Worm (Caenorhabditis elegans) whole organism, early embryonic: Measurements from ENCODE around the gene spop-1.

Source experiments
- B0310.2 ChIP-seq: sonication (generic microtip); optimal IDR thresholded peaks from 2 replicates; lab custom pipeline; 2016; ENCODE audit warnings: mild to moderate bottlenecking, missing genetic modification characterization, missing compliant biosample characterization
- F13C5.2 ChIP-seq: sonication (generic microtip); optimal IDR thresholded peaks from 2 replicates; lab custom pipeline; 2017; ENCODE audit warnings: mild to moderate bottlenecking, missing genetic modification characterization, inconsistent platforms, missing compliant biosample characterization
- ama-1 ChIP-seq: fragments of 150-350 bp; optimal IDR thresholded peaks from 2 replicates; lab custom pipeline; 2014
- ceh-13 ChIP-seq: fragments of 200-800 bp; sonication (Bioruptor generic); optimal IDR thresholded peaks from 2 replicates; lab custom pipeline; 2018; ENCODE audit warnings: mild to moderate bottlenecking, missing genetic modification characterization, missing compliant biosample characterization
- ets-7 ChIP-seq: sonication (generic microtip); optimal IDR thresholded peaks from 2 replicates; lab custom pipeline; 2016; ENCODE audit warnings: missing genotype, missing genetic modification characterization, missing compliant biosample characterization
- flt-1 ChIP-seq: fragments of 200-800 bp; sonication (Bioruptor generic); IDR thresholded peaks from 2 replicates; pipeline ENCODE4 v1.3.6; 2022; ENCODE audit warnings: missing genetic modification characterization, missing compliant biosample characterization
- hmbx-1 ChIP-seq: sonication (generic microtip); optimal IDR thresholded peaks from 2 replicates; lab custom pipeline; 2016; ENCODE audit warnings: mild to moderate bottlenecking, missing genetic modification characterization, missing compliant biosample characterization
- hmg-4 ChIP-seq: fragments of 200-800 bp; sonication (Bioruptor generic); optimal IDR thresholded peaks from 2 replicates; lab custom pipeline; 2018; ENCODE audit warnings: mild to moderate bottlenecking, missing genetic modification characterization, missing compliant biosample characterization
- hnd-1 ChIP-seq: sonication (generic microtip); optimal IDR thresholded peaks from 2 replicates; lab custom pipeline; 2016; ENCODE audit warnings: missing genetic modification characterization, missing compliant biosample characterization
- pes-1 ChIP-seq: fragments of 200-800 bp; sonication (Bioruptor generic); IDR thresholded peaks from 2 replicates; pipeline ENCODE4 v1.3.6; 2022; ENCODE audit warnings: missing genetic modification reagents, missing genetic modification characterization, missing compliant biosample characterization
- scrt-1 ChIP-seq: fragments of 200-800 bp; sonication (Bioruptor generic); IDR thresholded peaks from 2 replicates; pipeline ENCODE4 v1.3.6; 2022; ENCODE audit warnings: missing genetic modification characterization, missing compliant biosample characterization
- sea-1 ChIP-seq: fragments of 200-800 bp; sonication (Bioruptor generic); conservative IDR thresholded peaks from 2 replicates; pipeline ENCODE4 v1.3.6; 2022; ENCODE audit warnings: missing genetic modification characterization, missing compliant biosample characterization
- tbx-11 ChIP-seq: fragments of 200-800 bp; sonication (Bioruptor generic); IDR thresholded peaks from 2 replicates; pipeline ENCODE4 v1.3.6; 2022; ENCODE audit warnings: missing genetic modification characterization, missing compliant biosample characterization
- tbx-37 ChIP-seq: fragments of 200-800 bp; sonication (Bioruptor generic); conservative IDR thresholded peaks from 2 replicates; pipeline ENCODE4 v1.3.6; 2022; ENCODE audit warnings: missing genetic modification reagents, missing genetic modification characterization, missing compliant biosample characterization

DNA sequence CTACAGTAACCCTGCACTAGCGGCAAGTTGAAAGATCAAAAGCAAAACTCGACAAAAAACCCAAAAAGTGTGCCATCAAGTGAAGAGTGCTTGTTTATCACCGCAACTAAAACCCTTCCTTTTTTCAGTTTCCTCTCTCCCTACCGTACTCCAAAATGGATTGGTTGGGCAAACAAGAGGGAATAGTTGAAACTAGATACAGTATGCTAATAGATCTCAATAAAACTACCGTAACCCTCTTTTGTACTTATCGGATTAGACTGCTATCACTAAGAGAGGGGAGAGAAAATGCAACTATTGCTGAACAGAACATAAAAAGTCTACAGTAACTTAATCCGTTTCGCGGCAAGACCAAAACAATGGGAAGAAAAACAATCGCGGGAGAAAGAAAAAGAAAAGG, 2.5 kb downstream of the spop-1 start:
- TF ChIP-seq ama-1, result no peak
- TF ChIP-seq flt-1 (GFP tag; lab: Robert Waterston, UW), result no peak
- no peak for TF ChIP-seq hmg-4 (GFP tag; lab: Kevin White, UChicago)
- TF ChIP-seq hnd-1 (tag; lab: Kevin White, UChicago), result no peak
- no peak for TF ChIP-seq B0310.2 (tag; lab: Kevin White, UChicago)
- no peak for TF ChIP-seq pes-1 (GFP tag; lab: Robert Waterston, UW)
- no peak for TF ChIP-seq sea-1 (GFP tag; lab: Robert Waterston, UW)
- TF ChIP-seq F13C5.2 (tag; lab: Kevin White, UChicago), result no peak
- TF ChIP-seq tbx-37, result no peak
- no peak for TF ChIP-seq scrt-1 (GFP tag; lab: Robert Waterston, UW)
- no peak for TF ChIP-seq ets-7 (tag; lab: Kevin White, UChicago)
- TF ChIP-seq hmbx-1 (tag; lab: Kevin White, UChicago), result no peak
- TF ChIP-seq tbx-11 (GFP tag; lab: Robert Waterston, UW), result no peak
- TF ChIP-seq ceh-13, result no peak
